Fruit fly (Drosophila melanogaster): ENCODE measurements around the gene Fit1.
A peak's percentile ranks its signal among the peaks of the same experiment; 100 is the strongest.

Gene Fit1

DNA sequence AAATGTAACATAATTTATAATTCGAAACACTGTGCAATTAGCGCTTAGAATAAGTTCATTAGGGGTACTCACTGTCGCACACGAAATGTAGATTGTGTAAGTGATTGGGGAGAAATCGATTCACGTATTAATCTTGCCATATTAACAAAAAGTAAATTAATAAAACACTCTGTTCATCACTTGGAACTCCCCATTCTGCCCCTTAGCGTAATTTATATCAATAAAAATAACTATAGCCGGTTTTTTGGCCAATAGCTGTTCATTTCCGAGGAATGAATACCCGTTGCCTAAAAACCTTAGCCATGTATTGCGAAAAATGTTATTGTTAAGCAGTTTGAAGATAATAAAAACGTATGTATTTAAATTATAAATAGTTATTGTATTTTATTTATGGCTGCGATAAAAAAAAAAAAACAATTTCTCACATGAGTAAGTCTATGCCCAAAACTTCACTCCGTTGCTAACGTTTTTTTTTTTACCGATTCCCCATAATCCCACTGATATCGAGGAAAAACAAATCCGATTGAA, 44.0 kb upstream of the Fit1 start, which contains the start of gene Ugt305A1 (continued):
- TF ChIP-seq vfl (GFP tag; optimal IDR thresholded peaks at IDR 0.05) (no peak), CG2120 (GFP tag; optimal IDR thresholded peaks at IDR 0.05) (peak; percentile 30), unpg (GFP tag; optimal IDR thresholded peaks at IDR 0.05) (peak; percentile 17), unc-4 (GFP tag; IDR thresholded peaks at IDR 0.05; ENCODE audit: partially characterized antibody) (no peak), ac (GFP tag; optimal IDR thresholded peaks at IDR 0.05) (no peak), Hand (GFP tag; optimal IDR thresholded peaks at IDR 0.05) (no peak), lmd (GFP tag; IDR thresholded peaks at IDR 0.05) (no peak), HLH3B (GFP tag; IDR thresholded peaks at IDR 0.05) (no peak), CG9876 (GFP tag; optimal IDR thresholded peaks at IDR 0.05) (no peak), PHDP (tag; optimal IDR thresholded peaks at IDR 0.05) (peak; percentile 30), klu (GFP tag; IDR thresholded peaks at IDR 0.05) (no peak), CG10979 (tag; optimal IDR thresholded peaks at IDR 0.05) (peak; percentile 5), Stat92E (GFP tag; optimal IDR thresholded peaks at IDR 0.05) (no peak), sim (GFP tag; IDR thresholded peaks at IDR 0.05) (no peak), Aef1 (GFP tag; IDR thresholded peaks at IDR 0.05) (no peak), CG13123 (GFP tag; optimal IDR thresholded peaks at IDR 0.05) (no peak), Med (GFP tag) (peak; percentile 65), z (GFP tag; IDR thresholded peaks at IDR 0.05) (no peak), H15 (GFP tag; IDR thresholded peaks at IDR 0.05) (no peak), CG6813 (GFP tag; optimal IDR thresholded peaks at IDR 0.05) (no peak), rib (GFP tag; IDR thresholded peaks at IDR 0.05) (no peak), GATAe (GFP tag; conservative IDR thresholded peaks at IDR 0.05) (no peak), slou (GFP tag; optimal IDR thresholded peaks at IDR 0.05) (no peak), CG11695 (GFP tag; IDR thresholded peaks at IDR 0.05) (no peak), Sox100B (GFP tag; optimal IDR thresholded peaks at IDR 0.05) (no peak), row (GFP tag; IDR thresholded peaks at IDR 0.05) (peak; percentile 50; the same call in 2 of the 3 replicates), hbn (GFP tag; IDR thresholded peaks at IDR 0.05; ENCODE audit: partially characterized antibody) (no peak), HLHmδ (GFP tag; optimal IDR thresholded peaks at IDR 0.05) (no peak), grn (GFP tag; optimal IDR thresholded peaks at IDR 0.05) (peak; percentile 17), Side (GFP tag; optimal IDR thresholded peaks at IDR 0.05) (no peak), cas (GFP tag; IDR thresholded peaks at IDR 0.05) (no peak), mld (GFP tag; IDR thresholded peaks at IDR 0.05; ENCODE audit: partially characterized antibody) (no peak), stc (GFP tag; IDR thresholded peaks at IDR 0.05) (0 out of 2 replicates have a peak, but pooled peaks have one; percentile 24), ERR (GFP tag; optimal IDR thresholded peaks at IDR 0.05) (no peak), tap (tag; optimal IDR thresholded peaks at IDR 0.05) (no peak), Atf-2 (GFP tag; optimal IDR thresholded peaks at IDR 0.05) (no peak), CG12071 (GFP tag; optimal IDR thresholded peaks at IDR 0.05) (no peak), CG18262 (tag; optimal IDR thresholded peaks at IDR 0.05) (no peak), CG11504 (tag; optimal IDR thresholded peaks at IDR 0.05) (no peak), sd (tag; optimal IDR thresholded peaks at IDR 0.05) (no peak), CG3281 (GFP tag; optimal IDR thresholded peaks at IDR 0.05) (no peak), HmgZ (tag; optimal IDR thresholded peaks at IDR 0.05) (no peak), sug (tag; optimal IDR thresholded peaks at IDR 0.05) (no peak), tin (GFP tag; optimal IDR thresholded peaks at IDR 0.05) (no peak), CG14965 (GFP tag; optimal IDR thresholded peaks at IDR 0.05; ENCODE audit: borderline replicate concordance) (no peak), Fer1 (GFP tag; optimal IDR thresholded peaks at IDR 0.05) (no peak), exex (tag; optimal IDR thresholded peaks at IDR 0.05) (no peak), CG18599 (GFP tag; optimal IDR thresholded peaks at IDR 0.05) (no peak), Oaz (GFP tag; IDR thresholded peaks at IDR 0.05) (no peak), Gug (GFP tag; IDR thresholded peaks at IDR 0.05) (no peak), CG8290 (GFP tag; optimal IDR thresholded peaks at IDR 0.05) (no peak), CG8290 (tag; optimal IDR thresholded peaks at IDR 0.05) (no peak)
